Fruit fly (Drosophila melanogaster) whole organism, adult: Measurements from ENCODE around the gene Task6.

Experiments
- CG11617 ChIP-seq: fragments of 200-800 bp; sonication (Bioruptor generic); optimal IDR thresholded peaks from 2 replicates; lab custom pipeline; 2017; ENCODE audit warnings: mild to moderate bottlenecking, missing biosample characterization, missing genetic modification reagents, missing genetic modification characterization
- CG12768 ChIP-seq: fragments of 200-800 bp; sonication (Bioruptor generic); optimal IDR thresholded peaks from 2 replicates; lab custom pipeline; 2017; ENCODE audit warnings: missing biosample characterization, missing genetic modification characterization, mild to moderate bottlenecking, moderate library complexity, missing genetic modification reagents
- CG14711 ChIP-seq: fragments of 200-800 bp; sonication (Bioruptor generic); optimal IDR thresholded peaks from 2 replicates; lab custom pipeline; 2018; ENCODE audit warnings: missing biosample characterization, mild to moderate bottlenecking, missing genetic modification characterization, moderate library complexity
- CG1620 ChIP-seq: fragments of 200-800 bp; sonication (Bioruptor generic); optimal IDR thresholded peaks from 2 replicates; lab custom pipeline; 2016; ENCODE audit warnings: missing biosample characterization, missing genetic modification characterization
- CG33017 ChIP-seq: fragments of 200-800 bp; sonication (Bioruptor generic); optimal IDR thresholded peaks from 2 replicates; lab custom pipeline; 2018; ENCODE audit warnings: missing biosample characterization, mild to moderate bottlenecking, missing genetic modification characterization, moderate library complexity
- CG5204 ChIP-seq: fragments of 200-800 bp; sonication (Bioruptor generic); optimal IDR thresholded peaks from 2 replicates; lab custom pipeline; 2016; ENCODE audit warnings: missing biosample characterization, missing genetic modification characterization
- CG7045 ChIP-seq: fragments of 200-800 bp; sonication (Bioruptor generic); optimal IDR thresholded peaks from 2 replicates; lab custom pipeline; 2017; ENCODE audit warnings: missing biosample characterization, mild to moderate bottlenecking, missing genetic modification characterization
- CG7101 ChIP-seq: fragments of 200-800 bp; sonication (Bioruptor generic); optimal IDR thresholded peaks from 2 replicates; lab custom pipeline; 2018; ENCODE audit warnings: missing biosample characterization, mild to moderate bottlenecking, missing genetic modification characterization, moderate library complexity
- Clk ChIP-seq: fragments of 200-800 bp; sonication (Bioruptor generic); optimal IDR thresholded peaks from 2 replicates; lab custom pipeline; 2017; ENCODE audit warnings: missing biosample characterization, missing genetic modification characterization
- Crg-1 ChIP-seq: fragments of 200-800 bp; sonication (Bioruptor generic); optimal IDR thresholded peaks from 2 replicates; lab custom pipeline; 2016; ENCODE audit warnings: missing biosample characterization, missing genetic modification characterization
- Hr96 ChIP-seq: fragments of 200-800 bp; sonication (Bioruptor generic); optimal IDR thresholded peaks from 2 replicates; lab custom pipeline; 2016; ENCODE audit warnings: missing biosample characterization, missing genetic modification characterization
- Mnt ChIP-seq: fragments of 200-800 bp; sonication (Bioruptor generic); optimal IDR thresholded peaks from 2 replicates; lab custom pipeline; 2016; ENCODE audit warnings: missing biosample characterization, mild to moderate bottlenecking, missing genetic modification characterization
- bab1 ChIP-seq: fragments of 200-800 bp; sonication (Bioruptor generic); optimal IDR thresholded peaks from 3 replicates; lab custom pipeline; 2019; ENCODE audit warnings: missing biosample characterization, mild to moderate bottlenecking, missing genetic modification characterization, moderate library complexity
- cic ChIP-seq: fragments of 200-800 bp; sonication (Bioruptor generic); optimal IDR thresholded peaks from 2 replicates; lab custom pipeline; 2017; ENCODE audit warnings: missing biosample characterization, mild to moderate bottlenecking, missing genetic modification characterization, moderate library complexity
- cnc ChIP-seq, 2 experiments: fragments of >200 bp; optimal IDR thresholded peaks; 2 replicates each; lab custom pipeline; 2017
- kay ChIP-seq: fragments of 200-800 bp; sonication (Bioruptor generic); peaks from one replicate; lab custom pipeline; 2016; ENCODE audit warnings: missing biosample characterization, missing genetic modification characterization, borderline replicate concordance
- ovo ChIP-seq: fragments of 200-800 bp; sonication (Bioruptor generic); optimal IDR thresholded peaks from 2 replicates; lab custom pipeline; 2016; ENCODE audit warnings: missing biosample characterization, missing genetic modification characterization
- pad ChIP-seq: fragments of 200-800 bp; sonication (Bioruptor generic); optimal IDR thresholded peaks from 3 replicates; lab custom pipeline; 2017; ENCODE audit warnings: missing biosample characterization, missing genetic modification characterization, mild to moderate bottlenecking, moderate library complexity, missing genetic modification reagents
- tj ChIP-seq: fragments of 200-800 bp; sonication (Bioruptor generic); optimal IDR thresholded peaks from 3 replicates; lab custom pipeline; 2017; ENCODE audit warnings: missing biosample characterization, mild to moderate bottlenecking, missing genetic modification characterization, moderate library complexity
- toe ChIP-seq: fragments of 200-800 bp; sonication (Bioruptor generic); optimal IDR thresholded peaks from 2 replicates; lab custom pipeline; 2016; ENCODE audit warnings: missing biosample characterization, missing genetic modification characterization

The Task6 gene

DNA sequence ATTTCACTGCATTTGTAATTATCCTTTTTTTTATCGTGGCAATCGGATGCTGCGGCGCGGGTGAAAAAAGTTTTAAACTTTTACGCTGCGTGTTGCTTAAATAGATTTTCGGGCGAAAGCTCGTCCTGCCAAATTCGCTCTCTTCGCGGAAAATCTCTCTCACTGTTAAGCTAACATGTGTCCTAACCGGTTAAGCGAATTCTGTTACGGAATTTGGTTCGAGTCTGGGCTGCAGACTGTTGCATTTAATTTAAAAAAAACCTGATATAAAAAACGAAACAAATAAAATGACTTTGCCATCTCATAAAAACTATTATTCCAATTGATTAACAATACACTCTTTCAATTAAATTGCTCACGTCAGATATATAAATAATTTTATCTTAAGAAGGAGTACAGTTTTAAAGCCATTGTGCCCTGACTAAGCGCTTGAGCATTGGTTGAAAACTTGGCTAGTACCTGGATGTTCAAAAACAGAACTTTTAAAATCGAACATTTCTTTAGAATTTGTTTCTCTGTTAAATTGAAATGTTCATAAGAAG, at the start of gene Task6:
Gene Task6 (minus strand): TSS at position 51 of the 542 bp plus-strand sequence.
- TF ChIP-seq CG12768 (GFP tag; lab: Kevin White, UChicago) (no peak), CG33017 (no peak), Hr96 (no peak), CG11617 (GFP tag; lab: Kevin White, UChicago) (no peak), bab1 (GFP tag; lab: Kevin White, UChicago) (no peak), CG1620 (GFP tag; lab: Kevin White, UChicago) (no peak), cic (no peak), CG7101 (tag; lab: Kevin White, UChicago) (no peak), Mnt (no peak)

- TF ChIP-seq CG14711 (tag; lab: Kevin White, UChicago) (no peak), Clk (GFP tag; lab: Kevin White, UChicago) (no peak), CG12768 (GFP tag; lab: Kevin White, UChicago) (no peak), kay (GFP tag; lab: Kevin White, UChicago) (no peak), tj (GFP tag; lab: Kevin White, UChicago) (peak; percentile 95), pad (GFP tag; lab: Kevin White, UChicago) (no peak), cnc (optimal IDR thresholded peaks at IDR 0.05; lab: Kevin White, UChicago) (no peak), Hr96 (no peak)
These were observed 48.1 kb upstream of the Task6 start for dm6 chr3R:13722451-13722850.

DNA sequence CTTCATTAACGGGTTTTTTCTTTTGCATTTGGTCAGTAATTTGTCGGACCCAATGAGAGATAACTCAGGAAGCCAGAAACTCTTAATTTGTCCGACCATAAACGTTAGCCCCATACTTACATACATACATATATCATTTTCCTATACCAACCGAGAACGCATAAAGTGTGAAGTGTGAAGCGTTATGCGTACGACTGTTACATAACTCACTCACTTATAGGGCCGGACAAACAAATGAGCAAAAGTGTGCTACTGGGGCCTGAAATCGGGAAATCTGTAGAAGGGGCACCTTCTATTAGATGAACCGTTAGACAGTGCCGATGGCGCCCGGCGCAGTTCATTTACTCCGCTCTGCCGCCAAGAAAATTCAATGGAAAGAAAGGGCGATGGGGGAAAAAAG, 47.7 kb upstream of the Task6 start:
- TF ChIP-seq Mnt (no peak), tj (GFP tag; lab: Kevin White, UChicago) (no peak), pad (GFP tag; lab: Kevin White, UChicago) (no peak), toe (no peak)

DNA sequence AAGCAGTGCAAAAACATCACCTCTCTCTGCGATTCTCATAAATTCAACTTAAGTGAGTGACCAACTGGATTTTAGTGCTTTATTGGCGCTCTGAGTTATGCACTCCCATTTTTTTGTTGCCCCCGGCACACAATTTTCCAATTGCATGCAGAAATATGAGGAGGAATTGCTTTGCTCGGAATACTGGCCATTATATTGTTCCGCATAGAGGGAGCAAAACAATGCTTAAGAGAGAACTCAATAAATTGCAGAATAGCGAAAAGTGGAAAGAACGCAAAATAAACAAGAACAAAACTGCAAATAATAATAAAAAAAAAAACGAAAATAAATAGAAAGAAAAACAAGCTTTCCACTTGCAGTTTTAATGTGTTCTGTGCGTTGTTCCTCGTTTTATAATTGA, 46.5 kb upstream of the Task6 start:
- TF ChIP-seq Crg-1 (GFP tag; lab: Kevin White, UChicago) (no peak), CG33017 (no peak), CG11617 (GFP tag; lab: Kevin White, UChicago) (no peak), tj (GFP tag; lab: Kevin White, UChicago) (peak; percentile 93), bab1 (GFP tag; lab: Kevin White, UChicago) (no peak), CG12768 (GFP tag; lab: Kevin White, UChicago) (no peak), cnc (optimal IDR thresholded peaks at IDR 0.05; lab: Kevin White, UChicago) (no peak)

dm6 chr3R:13719053-13719452, 44.7 kb upstream of the Task6 start:
- TF ChIP-seq tj (GFP tag; lab: Kevin White, UChicago) = no peak
- no peak for TF ChIP-seq bab1 (GFP tag; lab: Kevin White, UChicago)
- TF ChIP-seq CG11617 (GFP tag; lab: Kevin White, UChicago) = no peak
- no peak for TF ChIP-seq CG14711 (tag; lab: Kevin White, UChicago)
- no peak for TF ChIP-seq CG33017

dm6 chr3R:13718076-13718475, 43.7 kb upstream of the Task6 start, which contains the start of gene Ubc87F:
Ubc87F (minus strand) TSS chr3R:13718176.
- TF ChIP-seq pad (GFP tag; lab: Kevin White, UChicago) = no peak
- TF ChIP-seq CG1620 (GFP tag; lab: Kevin White, UChicago) = no peak
- no peak for TF ChIP-seq ovo (GFP tag; lab: Kevin White, UChicago)
- no peak for TF ChIP-seq CG12768 (GFP tag; lab: Kevin White, UChicago)
- no peak for TF ChIP-seq CG33017
- no peak for TF ChIP-seq tj (GFP tag; lab: Kevin White, UChicago)
- no peak for TF ChIP-seq CG7101 (tag; lab: Kevin White, UChicago)
- no peak for TF ChIP-seq bab1 (GFP tag; lab: Kevin White, UChicago)
- TF ChIP-seq toe = no peak
- no peak for TF ChIP-seq Clk (GFP tag; lab: Kevin White, UChicago)
- TF ChIP-seq Crg-1 (GFP tag; lab: Kevin White, UChicago) = no peak
- no peak for TF ChIP-seq Hr96
- no peak for TF ChIP-seq cnc (optimal IDR thresholded peaks at IDR 0.05; lab: Kevin White, UChicago)
- TF ChIP-seq cic = no peak
- no peak for TF ChIP-seq CG14711 (tag; lab: Kevin White, UChicago)
- no peak for TF ChIP-seq CG11617 (GFP tag; lab: Kevin White, UChicago)
- TF ChIP-seq CG7045 (GFP tag; lab: Kevin White, UChicago) = no peak
- no peak for TF ChIP-seq Mnt

- TF ChIP-seq Crg-1 (GFP tag; lab: Kevin White, UChicago) (no peak), tj (GFP tag; lab: Kevin White, UChicago) (no peak), toe (no peak), Mnt (no peak), Hr96 (no peak), bab1 (GFP tag; lab: Kevin White, UChicago) (no peak), CG7101 (tag; lab: Kevin White, UChicago) (no peak), CG11617 (GFP tag; lab: Kevin White, UChicago) (no peak), CG14711 (tag; lab: Kevin White, UChicago) (no peak), Clk (GFP tag; lab: Kevin White, UChicago) (no peak), CG5204 (no peak), kay (GFP tag; lab: Kevin White, UChicago) (no peak), ovo (GFP tag; lab: Kevin White, UChicago) (no peak), CG33017 (no peak), CG1620 (GFP tag; lab: Kevin White, UChicago) (no peak), cic (no peak), cnc (optimal IDR thresholded peaks at IDR 0.05; lab: Kevin White, UChicago) (no peak), pad (GFP tag; lab: Kevin White, UChicago) (no peak), CG12768 (GFP tag; lab: Kevin White, UChicago) (no peak)
These were observed 42.5 kb upstream of the Task6 start for dm6 chr3R:13716827-13717226.
